Fruit fly (Drosophila melanogaster) whole organism, embryonic: Measurements from ENCODE around the gene foxo.

Experiments
- Aef1 ChIP-seq: fragments of 200-800 bp; sonication (Bioruptor generic); IDR thresholded peaks from 3 replicates; pipeline ENCODE4 v1.3.6; 2022; ENCODE audit warnings: missing biosample characterization, missing genetic modification characterization
- CG12391 ChIP-seq: fragments of 200-800 bp; sonication (Bioruptor generic); optimal IDR thresholded peaks from 3 replicates; lab custom pipeline; 2018; ENCODE audit warnings: missing biosample characterization, mild to moderate bottlenecking, missing genetic modification characterization, moderate library complexity
- CG14014 ChIP-seq: fragments of 200-800 bp; sonication (Bioruptor generic); IDR thresholded peaks from 2 replicates; pipeline ENCODE4 v1.3.6; 2022; ENCODE audit warnings: missing biosample characterization, missing genetic modification characterization
- CG17802 ChIP-seq: fragments of 200-800 bp; sonication (Bioruptor generic); optimal IDR thresholded peaks from 2 replicates; lab custom pipeline; 2018; ENCODE audit warnings: missing biosample characterization, mild to moderate bottlenecking, missing genetic modification characterization, moderate library complexity
- CG1792 ChIP-seq: fragments of 200-800 bp; sonication (Bioruptor generic); optimal IDR thresholded peaks from 2 replicates; lab custom pipeline; 2016; ENCODE audit warnings: missing biosample characterization, missing genetic modification characterization
- CG2120 ChIP-seq: fragments of 200-800 bp; sonication (Bioruptor generic); optimal IDR thresholded peaks from 3 replicates; lab custom pipeline; 2016; ENCODE audit warnings: missing biosample characterization, missing genetic modification characterization
- CG2678 ChIP-seq: fragments of 200-800 bp; sonication (Bioruptor generic); optimal IDR thresholded peaks from 3 replicates; lab custom pipeline; 2019; ENCODE audit warnings: missing biosample characterization, mild to moderate bottlenecking, missing genetic modification characterization, moderate library complexity
- CG31224 ChIP-seq: fragments of 200-800 bp; sonication (Bioruptor generic); IDR thresholded peaks from 2 replicates; pipeline ENCODE4 v1.3.6; 2022; ENCODE audit warnings: missing biosample characterization, missing genetic modification characterization
- CG33557 ChIP-seq: fragments of 200-800 bp; sonication (Bioruptor generic); optimal IDR thresholded peaks from 2 replicates; lab custom pipeline; 2019; ENCODE audit warnings: missing biosample characterization, mild to moderate bottlenecking, missing genetic modification characterization, moderate library complexity
- CG3726 ChIP-seq: fragments of 200-800 bp; sonication (Bioruptor generic); IDR thresholded peaks from 3 replicates; pipeline ENCODE4, ENCODE4 v1.3.6; 2022; ENCODE audit warnings: missing biosample characterization, missing genetic modification characterization
- CG4328 ChIP-seq: fragments of 200-800 bp; sonication (Bioruptor generic); optimal IDR thresholded peaks from 3 replicates; lab custom pipeline; 2017; ENCODE audit warnings: missing biosample characterization, missing genetic modification reagents, missing genetic modification characterization
- CG4820 ChIP-seq: fragments of 200-800 bp; sonication (Bioruptor generic); optimal IDR thresholded peaks from 3 replicates; lab custom pipeline; 2016; ENCODE audit warnings: missing biosample characterization, missing genetic modification characterization
- CG5180 ChIP-seq: fragments of 200-800 bp; sonication (Bioruptor generic); optimal IDR thresholded peaks from 3 replicates; lab custom pipeline; 2017; ENCODE audit warnings: missing biosample characterization, missing genetic modification characterization, mild to moderate bottlenecking, moderate library complexity, missing genetic modification reagents
- CG6813 ChIP-seq: fragments of 200-800 bp; sonication (Bioruptor generic); optimal IDR thresholded peaks from 2 replicates; lab custom pipeline; 2017; ENCODE audit warnings: missing biosample characterization, missing genetic modification characterization, mild to moderate bottlenecking, moderate library complexity, missing genetic modification reagents
- CG9932 ChIP-seq: fragments of 200-800 bp; sonication (Bioruptor generic); IDR thresholded peaks from 2 replicates; pipeline ENCODE4 v1.3.6; 2022; ENCODE audit warnings: missing biosample characterization, missing genetic modification characterization
- ERR ChIP-seq: fragments of 200-800 bp; sonication (Bioruptor generic); optimal IDR thresholded peaks from 2 replicates; lab custom pipeline; 2016; ENCODE audit warnings: missing biosample characterization, missing genetic modification characterization
- Fer1 ChIP-seq: fragments of 200-800 bp; sonication (Bioruptor generic); optimal IDR thresholded peaks from 2 replicates; lab custom pipeline; 2017; ENCODE audit warnings: missing biosample characterization, mild to moderate bottlenecking, missing genetic modification characterization
- Hr51 ChIP-seq, 2 experiments: fragments of 200-800 bp; sonication (Bioruptor generic); optimal IDR thresholded peaks; 2 replicates in 1 of 2; 3 replicates in 1 of 2; lab custom pipeline; 2016 to 2018; ENCODE audit warnings: missing biosample characterization in 2 of 2, missing genetic modification characterization in 2 of 2, mild to moderate bottlenecking in 1 of 2, moderate library complexity in 1 of 2
- Hr78 ChIP-seq, 2 experiments: fragments of 200-800 bp in 1 of 2; fragments of >200 bp in 1 of 2; sonication (Bioruptor generic) in 1 of 2; optimal IDR thresholded peaks; 2 replicates each; lab custom pipeline; 2017 to 2019; ENCODE audit warnings: missing biosample characterization in 2 of 2, missing genetic modification characterization in 2 of 2, mild to moderate bottlenecking in 1 of 2, moderate library complexity in 1 of 2
- Myb ChIP-seq: fragments of 200-800 bp; sonication (Bioruptor generic); optimal IDR thresholded peaks from 2 replicates; lab custom pipeline; 2016; ENCODE audit warnings: missing biosample characterization, missing genetic modification characterization
- Opbp ChIP-seq: fragments of 200-800 bp; sonication (Bioruptor generic); IDR thresholded peaks from 3 replicates; pipeline ENCODE4 v1.3.6; 2022; ENCODE audit warnings: missing biosample characterization, missing genetic modification characterization; ENCODE audit not compliant: partially characterized antibody
- PHDP ChIP-seq: fragments of 200-800 bp; sonication (Bioruptor generic); optimal IDR thresholded peaks from 3 replicates; lab custom pipeline; 2018; ENCODE audit warnings: missing biosample characterization, mild to moderate bottlenecking, missing genetic modification characterization, moderate library complexity
- Taf1 ChIP-seq: fragments of 200-800 bp; sonication (Bioruptor generic); IDR thresholded peaks from 2 replicates; pipeline ENCODE4 v1.3.6; 2022; ENCODE audit warnings: missing biosample characterization, missing genetic modification characterization
- abd-A ChIP-seq: fragments of 200-800 bp; sonication (Bioruptor generic); optimal IDR thresholded peaks from 3 replicates; lab custom pipeline; 2019; ENCODE audit warnings: missing biosample characterization, mild to moderate bottlenecking, missing genetic modification characterization, moderate library complexity
- bab2 ChIP-seq: fragments of 200-800 bp; sonication (Bioruptor generic); optimal IDR thresholded peaks from 2 replicates; lab custom pipeline; 2016; ENCODE audit warnings: missing biosample characterization, missing genetic modification characterization
- bowl ChIP-seq: fragments of 200-800 bp; sonication (Bioruptor generic); IDR thresholded peaks from 2 replicates; pipeline ENCODE4 v1.3.6; 2022; ENCODE audit warnings: missing biosample characterization, missing genetic modification characterization
- dmrt99B ChIP-seq: fragments of 200-800 bp; sonication (Bioruptor generic); optimal IDR thresholded peaks from 2 replicates; lab custom pipeline; 2018; ENCODE audit warnings: missing biosample characterization, mild to moderate bottlenecking, missing genetic modification characterization, moderate library complexity
- en ChIP-seq: fragments of 200-800 bp; sonication (Bioruptor generic); optimal IDR thresholded peaks from 2 replicates; lab custom pipeline; 2016; ENCODE audit warnings: missing biosample characterization, missing genetic modification characterization
- esg ChIP-seq: fragments of 200-800 bp; sonication (Bioruptor generic); conservative IDR thresholded peaks from 2 replicates; pipeline ENCODE4 v1.3.6; 2022; ENCODE audit warnings: missing biosample characterization, missing genetic modification characterization
- gcm ChIP-seq: fragments of 200-800 bp; sonication (Bioruptor generic); optimal IDR thresholded peaks from 2 replicates; lab custom pipeline; 2019; ENCODE audit warnings: missing biosample characterization, mild to moderate bottlenecking, missing genetic modification characterization, moderate library complexity
- gro ChIP-seq: fragments of 200-800 bp; sonication (Bioruptor generic); optimal IDR thresholded peaks from 2 replicates; lab custom pipeline; 2016; ENCODE audit warnings: missing biosample characterization, missing genetic modification characterization
- gsb-n ChIP-seq: fragments of 200-800 bp; sonication (Bioruptor generic); optimal IDR thresholded peaks from 3 replicates; lab custom pipeline; 2018; ENCODE audit warnings: missing biosample characterization, mild to moderate bottlenecking, missing genetic modification characterization
- kah ChIP-seq: fragments of 200-800 bp; sonication (Bioruptor generic); optimal IDR thresholded peaks from 2 replicates; lab custom pipeline; 2018; ENCODE audit warnings: missing biosample characterization, mild to moderate bottlenecking, missing genetic modification characterization
- mirr ChIP-seq: fragments of 200-800 bp; sonication (Bioruptor generic); optimal IDR thresholded peaks from 3 replicates; lab custom pipeline; 2018; ENCODE audit warnings: missing biosample characterization, mild to moderate bottlenecking, missing genetic modification characterization
- nerfin-1 ChIP-seq: fragments of 200-800 bp; sonication (Bioruptor generic); optimal IDR thresholded peaks from 3 replicates; lab custom pipeline; 2019; ENCODE audit warnings: missing biosample characterization, mild to moderate bottlenecking, missing genetic modification characterization, moderate library complexity
- pan ChIP-seq, 4 experiments: fragments of >200 bp in 3 of 4; fragments of 200-800 bp in 1 of 4; sonication (Bioruptor generic) in 1 of 4; optimal IDR thresholded peaks in 3 of 4; IDR thresholded peaks in 1 of 4; 2 replicates each; pipeline versions ENCODE4 v1.3.6 to Lab custom; 2017 to 2022; ENCODE audit warnings: missing biosample characterization in 2 of 4, missing genetic modification characterization in 2 of 4, mixed read lengths in 1 of 4
- peb ChIP-seq: fragments of 200-800 bp; sonication (Bioruptor generic); IDR thresholded peaks from 2 replicates; pipeline ENCODE4 v1.3.6; 2022; ENCODE audit warnings: missing biosample characterization, missing genetic modification characterization
- pzg ChIP-seq: fragments of 200-800 bp; sonication (Bioruptor generic); optimal IDR thresholded peaks from 3 replicates; lab custom pipeline; 2018; ENCODE audit warnings: missing biosample characterization, mild to moderate bottlenecking, missing genetic modification characterization, moderate library complexity
- scrt ChIP-seq: fragments of 200-800 bp; sonication (Bioruptor generic); optimal IDR thresholded peaks from 2 replicates; lab custom pipeline; 2018; ENCODE audit warnings: missing biosample characterization, mild to moderate bottlenecking, missing genetic modification characterization, moderate library complexity
- slou ChIP-seq: fragments of 200-800 bp; sonication (Bioruptor generic); optimal IDR thresholded peaks from 3 replicates; lab custom pipeline; 2016; ENCODE audit warnings: missing biosample characterization, missing genetic modification characterization
- sr ChIP-seq: fragments of 200-800 bp; sonication (Bioruptor generic); IDR thresholded peaks from 3 replicates; pipeline ENCODE4 v1.3.6; 2022; ENCODE audit warnings: missing biosample characterization, missing genetic modification characterization
- stc ChIP-seq: fragments of 200-800 bp; sonication (Bioruptor generic); IDR thresholded peaks from 2 replicates; pipeline ENCODE4 v1.3.6; 2022; ENCODE audit warnings: missing biosample characterization, missing genetic modification characterization
- tio ChIP-seq: fragments of 200-800 bp; sonication (Bioruptor generic); optimal IDR thresholded peaks from 2 replicates; lab custom pipeline; 2017; ENCODE audit warnings: missing biosample characterization, missing genetic modification characterization, inconsistent platforms
- tll ChIP-seq, 2 experiments: fragments of 200-800 bp in 1 of 2; fragments of >200 bp in 1 of 2; sonication (Bioruptor generic) in 1 of 2; optimal IDR thresholded peaks; 2 replicates each; lab custom pipeline; 2017 to 2019; ENCODE audit warnings: missing biosample characterization in 2 of 2, missing genetic modification characterization in 2 of 2, mild to moderate bottlenecking in 1 of 2, moderate library complexity in 1 of 2
- trh ChIP-seq: fragments of 200-800 bp; sonication (Bioruptor generic); optimal IDR thresholded peaks from 2 replicates; lab custom pipeline; 2016; ENCODE audit warnings: missing biosample characterization, missing genetic modification characterization
- tx ChIP-seq: fragments of 200-800 bp; sonication (Bioruptor generic); optimal IDR thresholded peaks from 2 replicates; lab custom pipeline; 2016; ENCODE audit warnings: missing biosample characterization, missing genetic modification characterization
- vfl ChIP-seq: fragments of 200-800 bp; sonication (Bioruptor generic); optimal IDR thresholded peaks from 2 replicates; lab custom pipeline; 2016; ENCODE audit warnings: missing biosample characterization, missing genetic modification characterization
- vvl ChIP-seq: fragments of 200-800 bp; sonication (Bioruptor generic); IDR thresholded peaks from 2 replicates; pipeline ENCODE4 v1.3.6; 2022; ENCODE audit warnings: missing biosample characterization, missing genetic modification characterization

foxo gene

dm6 chr3R:14088887-14089567 is 32.3 kb downstream of the foxo start, which contains the start of gene Npc2b (continued):
- TF ChIP-seq vvl (GFP tag; lab: Robert Waterston, UW) (peak; percentile 43; the same call in 1 of the 2 replicates), trh (GFP tag; lab: Kevin White, UChicago) (no peak), Myb (GFP tag; lab: Kevin White, UChicago) (peak; percentile 29), Fer1 (peak; percentile 59), pzg (no peak), bab2 (GFP tag; lab: Kevin White, UChicago) (peak; percentile 47), sr (no peak), CG31224 (no peak), mirr (GFP tag; lab: Kevin White, UChicago) (no peak), bowl (no peak), CG2120 (peak; percentile 74), ERR (GFP tag; lab: Kevin White, UChicago) (no peak), dmrt99B (peak; percentile 58), nerfin-1 (tag; lab: Kevin White, UChicago) (no peak), CG5180 (GFP tag; lab: Kevin White, UChicago) (no peak), abd-A (no peak), CG6813 (GFP tag; lab: Kevin White, UChicago) (no peak), CG14014 (peak; percentile 48; the same call in 1 of the 2 replicates), gsb-n (tag; lab: Kevin White, UChicago) (no peak), Opbp (GFP tag; lab: Robert Waterston, UW) (peak; percentile 65; the same call in 2 of the 3 replicates), CG17802 (tag; lab: Kevin White, UChicago) (peak; percentile 39), Aef1 (peak; percentile 56; the same call in 2 of the 3 replicates), gro (GFP tag; lab: Kevin White, UChicago) (peak; percentile 14), CG9932 (GFP tag; lab: Robert Waterston, UW) (peak; percentile 79), gcm (GFP tag; lab: Kevin White, UChicago) (peak; percentile 4), CG1792 (GFP tag; lab: Kevin White, UChicago) (no peak), en (GFP tag; lab: Kevin White, UChicago) (peak; percentile 54), scrt (GFP tag; lab: Kevin White, UChicago) (peak; percentile 11), peb (GFP tag; lab: Robert Waterston, UW) (no peak; the same call in 1 of the 2 replicates), PHDP (peak; percentile 65), CG4820 (GFP tag; lab: Kevin White, UChicago) (peak; percentile 34), kah (GFP tag; lab: Kevin White, UChicago) (no peak), slou (GFP tag; lab: Kevin White, UChicago) (no peak), Hr78 (GFP tag; optimal IDR thresholded peaks at IDR 0.05; lab: Kevin White, UChicago) (no peak), CG12391 (peak; percentile 68), CG3726 (GFP tag; lab: Robert Waterston, UW) (no peak), tx (peak; percentile 15), Hr51 (GFP tag; optimal IDR thresholded peaks at IDR 0.05; lab: Kevin White, UChicago) (peak; percentile 52 to 53), esg (GFP tag; lab: Robert Waterston, UW) (0 out of 2 replicates have a peak, but pooled peaks have one; percentile 7), CG4328 (GFP tag; lab: Kevin White, UChicago) (no peak), stc (GFP tag; lab: Robert Waterston, UW) (peak; percentile 9; the same call in 1 of the 2 replicates), tio (peak; percentile 35), tll (GFP tag; optimal IDR thresholded peaks at IDR 0.05; lab: Kevin White, UChicago) (no peak), vfl (GFP tag; lab: Kevin White, UChicago) (peak; percentile 20), pan (optimal IDR thresholded peaks at IDR 0.05; lab: Kevin White, UChicago) (no peak), pan (GFP tag; optimal IDR thresholded peaks at IDR 0.05 in 1 of 2, IDR thresholded peaks at IDR 0.05 in 1 of 2) (no peak), CG33557 (GFP tag; lab: Kevin White, UChicago) (peak; percentile 30), CG2678 (tag; lab: Kevin White, UChicago) (peak; percentile 32), Taf1 (GFP tag; lab: Robert Waterston, UW) (no peak)
